Fruit fly (Drosophila melanogaster): Measurements from ENCODE around the gene Ptp61F.

The Ptp61F gene

DNA sequence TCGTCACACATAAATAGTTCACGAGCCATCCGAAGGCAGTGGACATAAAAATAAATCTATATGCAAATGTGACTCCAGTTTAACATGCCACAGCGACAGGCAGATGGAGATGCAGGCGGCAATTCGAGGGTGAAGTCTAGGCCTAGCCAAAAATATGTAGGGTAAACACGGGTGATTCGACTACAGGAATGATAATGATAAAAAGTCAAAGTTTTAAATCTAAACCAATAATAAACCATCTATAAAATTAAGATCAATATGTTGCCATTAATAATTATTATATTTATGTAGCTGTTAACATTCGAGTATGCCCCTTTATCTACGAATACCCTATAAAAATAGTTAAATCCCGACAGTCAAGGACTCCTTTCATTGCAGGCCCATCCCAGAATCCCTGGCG lies 54.1 kb downstream of the Ptp61F start (continued):
- TF ChIP-seq Nf-YA (GFP tag; IDR thresholded peaks at IDR 0.05), result no peak
- no peak for TF ChIP-seq CG34224 (GFP tag; IDR thresholded peaks at IDR 0.05; ENCODE audit: partially characterized antibody)
- TF ChIP-seq Sin3A (optimal IDR thresholded peaks at IDR 0.05), result no peak
- TF ChIP-seq CG4404 (GFP tag; IDR thresholded peaks at IDR 0.05), result peak; percentile 42; the same call in 1 of the 2 replicates
- peak; percentile 39 for TF ChIP-seq CG2712 (tag; optimal IDR thresholded peaks at IDR 0.05)
- no peak for TF ChIP-seq CG17802 (tag; optimal IDR thresholded peaks at IDR 0.05)
- TF ChIP-seq D19A (tag; optimal IDR thresholded peaks at IDR 0.05), result peak; percentile 20
- TF ChIP-seq BEAF-32 (GFP tag; optimal IDR thresholded peaks at IDR 0.05), result no peak
- TF ChIP-seq pnt (GFP tag; optimal IDR thresholded peaks at IDR 0.05), result no peak
- TF ChIP-seq CG4360 (GFP tag; IDR thresholded peaks at IDR 0.05), result no peak
- TF ChIP-seq MESR4 (GFP tag; optimal IDR thresholded peaks at IDR 0.05), result no peak
- TF ChIP-seq CG6689 (GFP tag; IDR thresholded peaks at IDR 0.05), result 0 out of 2 replicates have a peak, but pooled peaks have one; percentile 5
- TF ChIP-seq CHES-1-like (GFP tag; optimal IDR thresholded peaks at IDR 0.05), result no peak
- no peak for TF ChIP-seq Ravus (GFP tag; IDR thresholded peaks at IDR 0.05)
- TF ChIP-seq CG31441 (GFP tag; IDR thresholded peaks at IDR 0.05), result 0 out of 2 replicates have a peak, but pooled peaks have one; percentile 10
- TF ChIP-seq CG4730 (GFP tag; IDR thresholded peaks at IDR 0.05), result no peak
- TF ChIP-seq D (optimal IDR thresholded peaks at IDR 0.05), result no peak
- peak; percentile 18 for TF ChIP-seq D (GFP tag; optimal IDR thresholded peaks at IDR 0.05)
- TF ChIP-seq bsh (GFP tag; optimal IDR thresholded peaks at IDR 0.05), result peak in 1 of 2 experiments; percentile 26
- TF ChIP-seq zfh1 (GFP tag; IDR thresholded peaks at IDR 0.05), result peak; percentile 63; the same call in 2 of the 3 replicates
- TF ChIP-seq CG4854 (GFP tag; optimal IDR thresholded peaks at IDR 0.05), result no peak
- peak; percentile 26 for TF ChIP-seq CG7271 (tag; optimal IDR thresholded peaks at IDR 0.05)
- TF ChIP-seq yki (optimal IDR thresholded peaks at IDR 0.05), result no peak
- TF ChIP-seq dmrt99B (tag; optimal IDR thresholded peaks at IDR 0.05), result peak; percentile 12
- peak; percentile 10 for TF ChIP-seq phol (tag; optimal IDR thresholded peaks at IDR 0.05)
- TF ChIP-seq CG8388 (GFP tag; optimal IDR thresholded peaks at IDR 0.05), result no peak
- no peak for TF ChIP-seq kni (GFP tag; optimal IDR thresholded peaks at IDR 0.05)
- TF ChIP-seq Hsf (GFP tag; optimal IDR thresholded peaks at IDR 0.05), result no peak
- TF ChIP-seq Asciz (GFP tag; optimal IDR thresholded peaks at IDR 0.05), result peak; percentile 10
- no peak for TF ChIP-seq Dref (GFP tag; IDR thresholded peaks at IDR 0.05)
- TF ChIP-seq sens (GFP tag), result no peak
- TF ChIP-seq CG7357 (GFP tag; IDR thresholded peaks at IDR 0.05), result no peak
- peak; percentile 5 for TF ChIP-seq CG1603 (tag; optimal IDR thresholded peaks at IDR 0.05)
- no peak for TF ChIP-seq Oaz (GFP tag; IDR thresholded peaks at IDR 0.05)
- TF ChIP-seq lmd (GFP tag; IDR thresholded peaks at IDR 0.05), result 0 out of 2 replicates have a peak, but pooled peaks have one; percentile 16
- TF ChIP-seq Max (GFP tag; optimal IDR thresholded peaks at IDR 0.05), result no peak
- TF ChIP-seq kay (GFP tag; optimal IDR thresholded peaks at IDR 0.05), result no peak
- TF ChIP-seq CG2129 (GFP tag; IDR thresholded peaks at IDR 0.05; ENCODE audit: partially characterized antibody), result no peak
- no peak for TF ChIP-seq CG42726 (GFP tag; IDR thresholded peaks at IDR 0.05; ENCODE audit: partially characterized antibody)
- no peak for TF ChIP-seq peb (GFP tag; IDR thresholded peaks at IDR 0.05)
- TF ChIP-seq CG4820 (GFP tag; optimal IDR thresholded peaks at IDR 0.05), result no peak
- TF ChIP-seq ara (GFP tag; IDR thresholded peaks at IDR 0.05), result 0 out of 2 replicates have a peak, but pooled peaks have one; percentile 20
- TF ChIP-seq CG8089 (GFP tag; optimal IDR thresholded peaks at IDR 0.05), result no peak
- TF ChIP-seq Abd-B (GFP tag; optimal IDR thresholded peaks at IDR 0.05), result no peak
- no peak for TF ChIP-seq en (GFP tag; optimal IDR thresholded peaks at IDR 0.05)
- no peak for TF ChIP-seq sens-2 (GFP tag; IDR thresholded peaks at IDR 0.05)
- no peak for TF ChIP-seq YL-1 (GFP tag; optimal IDR thresholded peaks at IDR 0.05)
- no peak for TF ChIP-seq CG3407 (GFP tag; optimal IDR thresholded peaks at IDR 0.05)
- no peak for TF ChIP-seq CG8478 (optimal IDR thresholded peaks at IDR 0.05)
- TF ChIP-seq CG10979 (tag; optimal IDR thresholded peaks at IDR 0.05), result peak; percentile 45
- TF ChIP-seq CG17361 (GFP tag; IDR thresholded peaks at IDR 0.05), result no peak
- no peak for TF ChIP-seq CG10431 (GFP tag; optimal IDR thresholded peaks at IDR 0.05)
- TF ChIP-seq CG18476 (GFP tag; optimal IDR thresholded peaks at IDR 0.05), result no peak

Data from whole organism, embryonic.